Worm (Caenorhabditis elegans): ENCODE results near the gene W06A7.4.

W06A7.4 gene

ce11 chrV:14791703-14792102, 32.5 kb upstream of the W06A7.4 start (continued):
- no peak for TF ChIP-seq ztf-6 (GFP tag; IDR thresholded peaks at IDR 0.05)
- TF ChIP-seq madf-10 (tag; optimal IDR thresholded peaks at IDR 0.05): no peak

- TF ChIP-seq ztf-26 (tag; optimal IDR thresholded peaks at IDR 0.05) (no peak), aptf-2 (GFP tag; conservative IDR thresholded peaks at IDR 0.05) (no peak), C17E4.6 (GFP tag; IDR thresholded peaks at IDR 0.05) (no peak), C06A6.2 (GFP tag; conservative IDR thresholded peaks at IDR 0.05) (no peak), dox-1 (GFP tag; IDR thresholded peaks at IDR 0.05) (no peak), let-607 (tag; optimal IDR thresholded peaks at IDR 0.05) (no peak), attf-6 (GFP tag; IDR thresholded peaks at IDR 0.05) (no peak), lin-35 (GFP tag; optimal IDR thresholded peaks at IDR 0.05) (no peak), dpff-1 (tag; optimal IDR thresholded peaks at IDR 0.05) (no peak), lag-1 (GFP tag; IDR thresholded peaks at IDR 0.05) (no peak), egrh-3 (GFP tag; IDR thresholded peaks at IDR 0.05) (no peak), zfh-2 (GFP tag; conservative IDR thresholded peaks at IDR 0.05) (no peak), ekl-4 (GFP tag; IDR thresholded peaks at IDR 0.05) (no peak)
Measured at ce11 chrV:14792346-14792745, 31.9 kb upstream of the W06A7.4 start.

ce11 chrV:14793043-14793442, 31.2 kb upstream of the W06A7.4 start:
- TF ChIP-seq ztf-18 (tag; optimal IDR thresholded peaks at IDR 0.05): no peak
- no peak for TF ChIP-seq unc-62 (GFP tag; optimal IDR thresholded peaks at IDR 0.05)
- TF ChIP-seq dpl-1 (GFP tag; optimal IDR thresholded peaks at IDR 0.05): no peak
- TF ChIP-seq nfyb-1 (GFP tag; IDR thresholded peaks at IDR 0.05): no peak
- no peak for TF ChIP-seq tlf-1 (GFP tag; optimal IDR thresholded peaks at IDR 0.05)

ce11 chrV:14797886-14798285, 26.3 kb upstream of the W06A7.4 start:
- TF ChIP-seq aptf-2 (GFP tag; conservative IDR thresholded peaks at IDR 0.05) (no peak), hmg-1.2 (GFP tag; IDR thresholded peaks at IDR 0.05) (0 out of 2 replicates have a peak, but pooled peaks have one; percentile 9), let-607 (tag; optimal IDR thresholded peaks at IDR 0.05) (no peak), bed-2 (GFP tag; IDR thresholded peaks at IDR 0.05) (no peak), snpc-4 (GFP tag; optimal IDR thresholded peaks at IDR 0.05) (no peak), snpc-4 (tag; optimal IDR thresholded peaks at IDR 0.05) (peak in 2 of 4 experiments; percentile 67 to 76), lin-26 (GFP tag; IDR thresholded peaks at IDR 0.05) (no peak), nhr-90 (tag; optimal IDR thresholded peaks at IDR 0.05) (no peak), bed-1 (GFP tag; IDR thresholded peaks at IDR 0.05) (no peak), nhr-80 (tag; optimal IDR thresholded peaks at IDR 0.05) (no peak), dpl-1 (GFP tag; optimal IDR thresholded peaks at IDR 0.05) (no peak), Y79H2A.3 (GFP tag; conservative IDR thresholded peaks at IDR 0.05) (no peak), snpc-1.1 (tag; optimal IDR thresholded peaks at IDR 0.05; ENCODE audit: insufficient read depth) (peak; percentile 5), egrh-3 (GFP tag; IDR thresholded peaks at IDR 0.05) (no peak), rpc-1 (optimal IDR thresholded peaks at IDR 0.05) (no peak), rpc-1 (tag; optimal IDR thresholded peaks at IDR 0.05) (no peak), nfya-2 (GFP tag; IDR thresholded peaks at IDR 0.05) (no peak), egl-44 (GFP tag; IDR thresholded peaks at IDR 0.05) (no peak), ceh-91 (GFP tag; IDR thresholded peaks at IDR 0.05) (no peak), B0019.2 (GFP tag; conservative IDR thresholded peaks at IDR 0.05) (no peak), rcor-1 (GFP tag; IDR thresholded peaks at IDR 0.05) (no peak)
